Worm (Caenorhabditis elegans) whole organism, L3 larva: ENCODE results near the gene W09D6.1.

ENCODE experiments used
- ceh-16 ChIP-seq: sonication (generic microtip); optimal IDR thresholded peaks from 2 replicates; lab custom pipeline; 2017; ENCODE audit warnings: missing biosample characterization, missing genetic modification characterization
- daf-12 ChIP-seq: fragments of 150-350 bp; optimal IDR thresholded peaks from 2 replicates; lab custom pipeline; 2014; ENCODE audit warnings: missing biosample characterization, missing genetic modification reagents, missing genetic modification characterization
- elt-1 ChIP-seq: fragments of 150-350 bp; optimal IDR thresholded peaks from 2 replicates; lab custom pipeline; 2014; ENCODE audit warnings: missing biosample characterization, missing genetic modification characterization
- elt-3 ChIP-seq, 3 experiments: fragments of 150-350 bp in 1 of 3; sonication (generic microtip) in 2 of 3; optimal IDR thresholded peaks; 2 replicates in 2 of 3; 4 replicates in 1 of 3; lab custom pipeline; 2014 to 2017; ENCODE audit warnings: missing biosample characterization in 3 of 3, missing genetic modification characterization in 3 of 3
- nhr-25 ChIP-seq: sonication (generic microtip); optimal IDR thresholded peaks from 2 replicates; lab custom pipeline; 2017; ENCODE audit warnings: missing biosample characterization, missing genetic modification characterization
- nhr-67 ChIP-seq: fragments of 150-350 bp; optimal IDR thresholded peaks from 2 replicates; lab custom pipeline; 2014; ENCODE audit warnings: missing biosample characterization, missing genetic modification characterization
- nhr-77 ChIP-seq: fragments of 150-350 bp; optimal IDR thresholded peaks from 2 replicates; lab custom pipeline; 2014; ENCODE audit warnings: missing biosample characterization, missing genetic modification characterization
- pha-4 ChIP-seq: fragments of 150-350 bp; optimal IDR thresholded peaks from 2 replicates; lab custom pipeline; 2014; ENCODE audit warnings: missing biosample characterization, missing genetic modification reagents, missing genetic modification characterization
- pqm-1 ChIP-seq: fragments of 150-350 bp; optimal IDR thresholded peaks from 2 replicates; lab custom pipeline; 2017; ENCODE audit warnings: missing biosample characterization, missing genetic modification characterization, inconsistent platforms
- skn-1 ChIP-seq: fragments of 150-350 bp; optimal IDR thresholded peaks from 2 replicates; lab custom pipeline; 2014; ENCODE audit warnings: missing biosample characterization, missing genetic modification characterization
- unc-62 ChIP-seq: fragments of 150-350 bp; sonication (generic microtip); optimal IDR thresholded peaks from 4 replicates; lab custom pipeline; 2014; ENCODE audit warnings: missing biosample characterization, missing genetic modification reagents, missing genetic modification characterization
- ztf-11 ChIP-seq: fragments of 150-350 bp; optimal IDR thresholded peaks from 2 replicates; lab custom pipeline; 2014; ENCODE audit warnings: missing biosample characterization, missing genetic modification characterization

DNA sequence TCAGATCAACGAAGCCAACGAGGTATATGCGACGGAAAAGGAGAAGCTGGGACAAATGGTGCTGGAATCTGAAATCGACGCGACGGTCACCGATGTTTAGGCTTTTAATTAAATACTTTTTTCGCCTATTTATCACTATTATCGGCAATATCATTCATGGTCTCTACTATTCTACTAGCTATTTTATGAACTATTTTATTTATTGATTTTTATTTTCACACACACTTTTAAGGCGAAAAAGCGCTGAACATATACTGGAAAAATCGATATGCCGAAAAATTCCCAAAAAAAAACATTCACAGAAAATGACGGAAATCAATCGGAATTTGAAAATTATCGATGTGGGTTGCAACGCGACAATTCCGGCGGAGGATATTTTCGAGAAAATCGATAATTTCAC is at the start of gene W09D6.1:
- no peak for TF ChIP-seq unc-62
- no peak for TF ChIP-seq skn-1 (tag; lab: Kevin White, UChicago)
- TF ChIP-seq elt-3 (tag; optimal IDR thresholded peaks at IDR 0.05; lab: Kevin White, UChicago) = no peak
- no peak for TF ChIP-seq daf-12 (tag; lab: Kevin White, UChicago)
- TF ChIP-seq elt-1 (tag; lab: Kevin White, UChicago) = no peak
- TF ChIP-seq nhr-77 (tag; lab: Kevin White, UChicago) = no peak
- no peak for TF ChIP-seq pqm-1 (tag; lab: Kevin White, UChicago)
- TF ChIP-seq nhr-25 (tag; lab: Kevin White, UChicago) = no peak
- no peak for TF ChIP-seq ztf-11 (tag; lab: Kevin White, UChicago)
- no peak for TF ChIP-seq nhr-67 (tag; lab: Kevin White, UChicago)
- no peak for TF ChIP-seq ceh-16 (tag; lab: Kevin White, UChicago)
- TF ChIP-seq pha-4 (tag; lab: Kevin White, UChicago) = no peak
